Worm (Caenorhabditis elegans) whole organism, L1 larva: Measurements from ENCODE around the gene clec-257.

Experiments used
- aha-1 ChIP-seq: fragments of 150-350 bp; optimal IDR thresholded peaks from 2 replicates; lab custom pipeline; 2014; ENCODE audit warnings: missing biosample characterization, missing genetic modification characterization
- egl-27 ChIP-seq, 2 experiments: fragments of 150-350 bp in 1 of 2; sonication (generic microtip); optimal IDR thresholded peaks; 3 replicates each; lab custom pipeline; 2017 to 2018; ENCODE audit warnings: missing biosample characterization in 2 of 2, missing genetic modification characterization in 2 of 2, missing genetic modification reagents in 2 of 2
- elt-3 ChIP-seq, 6 experiments: fragments of 150-350 bp in 1 of 6; sonication (generic microtip); optimal IDR thresholded peaks; 2 replicates each; lab custom pipeline; 2017 to 2018; ENCODE audit warnings: missing biosample characterization in 6 of 6, missing genetic modification characterization in 6 of 6, inconsistent platforms in 1 of 6
- lin-35 ChIP-seq, 2 experiments: fragments of 150-350 bp; optimal IDR thresholded peaks; 2 replicates each; lab custom pipeline; 2014; ENCODE audit warnings: missing biosample characterization in 2 of 2, missing genetic modification characterization in 2 of 2, missing genetic modification reagents in 2 of 2
- lin-39 ChIP-seq: fragments of 150-350 bp; optimal IDR thresholded peaks from 2 replicates; lab custom pipeline; 2014; ENCODE audit warnings: missing biosample characterization, missing genetic modification reagents, missing genetic modification characterization
- lsy-2 ChIP-seq, 2 experiments: fragments of 150-350 bp; optimal IDR thresholded peaks; 2 replicates each; lab custom pipeline; 2014; ENCODE audit warnings: missing biosample characterization in 2 of 2, missing genetic modification characterization in 2 of 2
- mab-9 ChIP-seq: fragments of 200-800 bp; sonication (Bioruptor generic); IDR thresholded peaks from 2 replicates; pipeline ENCODE4 v1.3.6; 2022; ENCODE audit warnings: missing genetic modification reagents, missing genetic modification characterization, missing compliant biosample characterization
- mep-1 ChIP-seq: fragments of 150-350 bp; optimal IDR thresholded peaks from 2 replicates; lab custom pipeline; 2014; ENCODE audit warnings: missing biosample characterization, missing genetic modification characterization
- nhr-12 ChIP-seq: sonication (generic microtip); optimal IDR thresholded peaks from 2 replicates; lab custom pipeline; 2017; ENCODE audit warnings: missing biosample characterization, missing genetic modification characterization
- sup-37 ChIP-seq: fragments of 200-800 bp; sonication (Bioruptor generic); optimal IDR thresholded peaks from 2 replicates; lab custom pipeline; 2018; ENCODE audit warnings: mild to moderate bottlenecking, missing genetic modification characterization, missing compliant biosample characterization
- unc-30 ChIP-seq: sonication (generic microtip); optimal IDR thresholded peaks from 2 replicates; lab custom pipeline; 2017; ENCODE audit warnings: missing biosample characterization, missing genetic modification characterization
- unc-86 ChIP-seq: sonication (generic microtip); optimal IDR thresholded peaks from 2 replicates; lab custom pipeline; 2016; ENCODE audit warnings: missing genetic modification characterization, missing compliant biosample characterization
- ztf-11 ChIP-seq, 2 experiments: sonication (generic microtip); optimal IDR thresholded peaks; 2 replicates each; lab custom pipeline; 2016 to 2017; ENCODE audit warnings: missing genetic modification characterization in 2 of 2, missing biosample characterization in 1 of 2, missing compliant biosample characterization in 1 of 2

DNA sequence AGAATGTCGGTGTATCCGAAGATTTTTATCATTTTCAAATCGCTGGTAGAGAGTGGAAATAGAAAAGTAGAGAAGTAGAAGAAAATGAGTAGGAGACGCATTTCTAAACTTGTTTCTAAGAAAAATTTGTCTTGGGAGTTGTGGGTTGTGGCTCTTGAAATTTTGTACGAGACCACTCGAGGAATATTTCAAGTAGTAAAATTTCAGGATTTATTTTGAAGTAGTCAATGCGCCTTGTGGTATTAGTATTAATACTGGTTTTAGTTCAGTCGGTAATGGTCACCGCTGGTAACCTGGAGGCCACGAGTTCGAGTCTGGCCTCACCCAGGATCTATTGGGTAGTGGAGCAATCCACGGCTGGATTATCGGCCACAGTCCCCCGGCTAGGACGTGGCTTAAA, 24.1 kb upstream of the clec-257 start, which contains the start of gene clec-252:
- no peak for TF ChIP-seq lin-35 (GFP tag; optimal IDR thresholded peaks at IDR 0.05; lab: Kevin White, UChicago)
- no peak for TF ChIP-seq mab-9 (GFP tag; lab: Robert Waterston, UW)
- no peak for TF ChIP-seq elt-3 (tag; optimal IDR thresholded peaks at IDR 0.05; lab: Kevin White, UChicago)
- TF ChIP-seq aha-1 (tag; lab: Kevin White, UChicago) = no peak
- TF ChIP-seq ztf-11 (tag; optimal IDR thresholded peaks at IDR 0.05; lab: Kevin White, UChicago) = no peak
- no peak for TF ChIP-seq lsy-2 (tag; optimal IDR thresholded peaks at IDR 0.05; lab: Kevin White, UChicago)
- no peak for TF ChIP-seq unc-86 (tag; lab: Kevin White, UChicago)
- TF ChIP-seq mep-1 (tag; lab: Kevin White, UChicago) = no peak
- TF ChIP-seq lin-39 = no peak
- no peak for TF ChIP-seq egl-27 (tag; optimal IDR thresholded peaks at IDR 0.05; lab: Kevin White, UChicago)
- TF ChIP-seq unc-30 (tag; lab: Kevin White, UChicago) = no peak
- TF ChIP-seq sup-37 (GFP tag; lab: Kevin White, UChicago) = no peak
- no peak for TF ChIP-seq nhr-12
